Fruit fly (Drosophila melanogaster): ENCODE results near the gene CG14275.
A peak's percentile ranks its signal among the peaks of the same experiment; 100 is the strongest.

The CG14275 gene

DNA sequence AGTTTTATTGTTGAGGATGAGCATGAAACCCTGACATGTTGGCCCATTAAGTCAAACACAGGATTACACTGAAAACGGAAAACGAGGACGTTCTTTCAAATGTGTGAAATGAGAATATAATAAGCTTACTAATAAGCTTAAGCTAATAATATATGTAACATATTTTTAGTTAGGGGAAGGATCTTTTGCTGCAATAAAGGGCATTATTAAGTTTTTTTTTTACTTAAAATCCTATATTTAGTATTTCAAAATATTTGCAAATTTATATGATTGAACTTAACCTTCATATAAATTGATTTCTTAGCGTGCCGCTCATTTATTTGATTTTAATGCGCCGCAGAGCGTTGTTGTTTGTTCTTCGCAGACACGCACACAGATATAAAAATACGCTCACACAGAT is 5.9 kb downstream of the CG14275 start (continued):
- TF ChIP-seq Dek (tag; optimal IDR thresholded peaks at IDR 0.05) (no peak), CG4328 (GFP tag; optimal IDR thresholded peaks at IDR 0.05) (no peak), fu2 (GFP tag; optimal IDR thresholded peaks at IDR 0.05) (no peak), Sry-β (GFP tag; optimal IDR thresholded peaks at IDR 0.05) (no peak), CG7963 (GFP tag; IDR thresholded peaks at IDR 0.05; ENCODE audit: partially characterized antibody) (no peak), fd3F (GFP tag; optimal IDR thresholded peaks at IDR 0.05) (no peak), CG33213 (GFP tag; optimal IDR thresholded peaks at IDR 0.05) (no peak), TFAM (GFP tag; optimal IDR thresholded peaks at IDR 0.05) (no peak), ERR (GFP tag; optimal IDR thresholded peaks at IDR 0.05) (no peak), CG13287 (GFP tag; IDR thresholded peaks at IDR 0.05; ENCODE audit: partially characterized antibody) (no peak), ara (GFP tag; IDR thresholded peaks at IDR 0.05) (no peak), CG1603 (tag; optimal IDR thresholded peaks at IDR 0.05) (no peak), CG9817 (tag; optimal IDR thresholded peaks at IDR 0.05) (no peak), CG12659 (GFP tag; optimal IDR thresholded peaks at IDR 0.05) (peak; percentile 6), CG12104 (GFP tag; optimal IDR thresholded peaks at IDR 0.05) (no peak), Elba2 (GFP tag; optimal IDR thresholded peaks at IDR 0.05) (no peak), Dbx (GFP tag; IDR thresholded peaks at IDR 0.05) (0 out of 3 replicates have a peak, but pooled peaks have one; percentile 5), grau (tag; optimal IDR thresholded peaks at IDR 0.05) (peak; percentile 8), CG15479 (GFP tag; optimal IDR thresholded peaks at IDR 0.05) (no peak), CG9727 (GFP tag; optimal IDR thresholded peaks at IDR 0.05) (peak; percentile 11), org-1 (GFP tag; optimal IDR thresholded peaks at IDR 0.05) (no peak), CG3847 (GFP tag; IDR thresholded peaks at IDR 0.05) (no peak), CG12236 (GFP tag; optimal IDR thresholded peaks at IDR 0.05) (no peak), CG9609 (GFP tag; optimal IDR thresholded peaks at IDR 0.05) (no peak), tgo (GFP tag; IDR thresholded peaks at IDR 0.05) (no peak), cwo (GFP tag; optimal IDR thresholded peaks at IDR 0.05) (peak; percentile 12), NC2α (GFP tag; optimal IDR thresholded peaks at IDR 0.05) (no peak), CG7928 (GFP tag; optimal IDR thresholded peaks at IDR 0.05) (no peak), gsb (GFP tag; IDR thresholded peaks at IDR 0.05) (no peak), CG16863 (GFP tag; optimal IDR thresholded peaks at IDR 0.05) (no peak), CG17385 (GFP tag; optimal IDR thresholded peaks at IDR 0.05) (no peak), CG12071 (GFP tag; optimal IDR thresholded peaks at IDR 0.05) (no peak), zen (tag; optimal IDR thresholded peaks at IDR 0.05) (no peak), CG18764 (GFP tag; optimal IDR thresholded peaks at IDR 0.05) (no peak)

- TF ChIP-seq Hr39 (optimal IDR thresholded peaks at IDR 0.05): peak; percentile 75
- TF ChIP-seq CG17328 (GFP tag; IDR thresholded peaks at IDR 0.05): no peak
- TF ChIP-seq CG7963 (GFP tag; IDR thresholded peaks at IDR 0.05; ENCODE audit: partially characterized antibody): 0 out of 3 replicates have a peak, but pooled peaks have one; percentile 13
- peak; percentile 41 for TF ChIP-seq crol (GFP tag; IDR thresholded peaks at IDR 0.05)
Measured at dm6 chr2L:8333624-8334023, 6.4 kb downstream of the CG14275 start.

dm6 chr2L:8334705-8335104 is 7.4 kb downstream of the CG14275 start:
- TF ChIP-seq chinmo (GFP tag; IDR thresholded peaks at IDR 0.05; ENCODE audit: partially characterized antibody) (0 out of 4 replicates have a peak, but pooled peaks have one; percentile 68), MBD-R2 (GFP tag; IDR thresholded peaks at IDR 0.05) (0 out of 2 replicates have a peak, but pooled peaks have one; percentile 34), sens (GFP tag) (peak; percentile 81), CG11696 (GFP tag; IDR thresholded peaks at IDR 0.05) (no peak), ken (GFP tag; IDR thresholded peaks at IDR 0.05) (peak; percentile 39; the same call in 1 of the 3 replicates), repo (GFP tag; optimal IDR thresholded peaks at IDR 0.05) (peak; percentile 8), cg (GFP tag; optimal IDR thresholded peaks at IDR 0.05) (no peak), unc-4 (GFP tag; IDR thresholded peaks at IDR 0.05; ENCODE audit: partially characterized antibody) (no peak), ara (GFP tag; IDR thresholded peaks at IDR 0.05) (peak; percentile 14; the same call in 1 of the 2 replicates), CG12219 (GFP tag; optimal IDR thresholded peaks at IDR 0.05) (no peak), CG18764 (GFP tag; optimal IDR thresholded peaks at IDR 0.05) (no peak), Atf6 (GFP tag; IDR thresholded peaks at IDR 0.05) (0 out of 2 replicates have a peak, but pooled peaks have one; percentile 8), cwo (GFP tag; optimal IDR thresholded peaks at IDR 0.05) (peak; percentile 10), ci (GFP tag; IDR thresholded peaks at IDR 0.05) (peak; percentile 74; the same call in 2 of the 3 replicates), CG6791 (GFP tag; IDR thresholded peaks at IDR 0.05; ENCODE audit: partially characterized antibody) (no peak), CG13287 (GFP tag; IDR thresholded peaks at IDR 0.05; ENCODE audit: partially characterized antibody) (peak; percentile 30; the same call in 1 of the 2 replicates), Optix (GFP tag; IDR thresholded peaks at IDR 0.05) (0 out of 3 replicates have a peak, but pooled peaks have one; percentile 24)

Data from whole organism, embryonic.